Worm (Caenorhabditis elegans) whole organism, mixed stage, embryonic: ENCODE results near the gene C32B5.7.

Experiments used
- bed-3 ChIP-seq: fragments of 200-800 bp; sonication (Bioruptor generic); optimal IDR thresholded peaks from 3 replicates; lab custom pipeline; 2018; ENCODE audit warnings: mild to moderate bottlenecking, missing genetic modification characterization, moderate library complexity, missing compliant biosample characterization
- blmp-1 ChIP-seq: fragments of 150-350 bp; optimal IDR thresholded peaks from 2 replicates; lab custom pipeline; 2014; ENCODE audit warnings: missing biosample characterization, missing genetic modification characterization
- elt-1 ChIP-seq: sonication (generic microtip); optimal IDR thresholded peaks from 2 replicates; lab custom pipeline; 2017; ENCODE audit warnings: missing genetic modification characterization, mild to moderate bottlenecking, missing compliant biosample characterization, antibody characterized with exemption, moderate library complexity, borderline replicate concordance; ENCODE audit not compliant: insufficient read depth
- elt-3 ChIP-seq: fragments of 150-350 bp; optimal IDR thresholded peaks from 2 replicates; lab custom pipeline; 2014; ENCODE audit warnings: missing biosample characterization, missing genetic modification characterization
- lsy-2 ChIP-seq: fragments of 150-350 bp; optimal IDR thresholded peaks from 2 replicates; lab custom pipeline; 2014; ENCODE audit warnings: missing biosample characterization, missing genetic modification characterization
- mab-5 ChIP-seq: fragments of 150-350 bp; optimal IDR thresholded peaks from 2 replicates; lab custom pipeline; 2014; ENCODE audit warnings: missing biosample characterization, missing genetic modification characterization
- mep-1 ChIP-seq: fragments of 150-350 bp; optimal IDR thresholded peaks from 2 replicates; lab custom pipeline; 2017; ENCODE audit warnings: missing biosample characterization, missing genetic modification reagents, missing genetic modification characterization, inconsistent platforms
- nhr-12 ChIP-seq: fragments of 150-350 bp; optimal IDR thresholded peaks from 2 replicates; lab custom pipeline; 2014; ENCODE audit warnings: missing biosample characterization, missing genetic modification characterization
- nhr-237 ChIP-seq: fragments of 150-350 bp; optimal IDR thresholded peaks from 2 replicates; lab custom pipeline; 2014; ENCODE audit warnings: missing biosample characterization, missing genetic modification characterization
- nhr-28 ChIP-seq: fragments of 150-350 bp; optimal IDR thresholded peaks from 2 replicates; lab custom pipeline; 2014; ENCODE audit warnings: missing biosample characterization, missing genetic modification characterization
- pha-4 ChIP-seq: fragments of 150-350 bp; optimal IDR thresholded peaks from 2 replicates; lab custom pipeline; 2018; ENCODE audit warnings: missing biosample characterization, missing genetic modification reagents, missing genetic modification characterization
- snpc-4 ChIP-seq: fragments of 150-350 bp; optimal IDR thresholded peaks from 2 replicates; lab custom pipeline; 2014; ENCODE audit warnings: missing biosample characterization, missing genetic modification characterization
- unc-39 ChIP-seq: fragments of 150-350 bp; optimal IDR thresholded peaks from 2 replicates; lab custom pipeline; 2014; ENCODE audit warnings: missing biosample characterization, missing genetic modification characterization
- ztf-11 ChIP-seq: fragments of 150-350 bp; optimal IDR thresholded peaks from 2 replicates; lab custom pipeline; 2014; ENCODE audit warnings: missing biosample characterization, missing genetic modification characterization

DNA sequence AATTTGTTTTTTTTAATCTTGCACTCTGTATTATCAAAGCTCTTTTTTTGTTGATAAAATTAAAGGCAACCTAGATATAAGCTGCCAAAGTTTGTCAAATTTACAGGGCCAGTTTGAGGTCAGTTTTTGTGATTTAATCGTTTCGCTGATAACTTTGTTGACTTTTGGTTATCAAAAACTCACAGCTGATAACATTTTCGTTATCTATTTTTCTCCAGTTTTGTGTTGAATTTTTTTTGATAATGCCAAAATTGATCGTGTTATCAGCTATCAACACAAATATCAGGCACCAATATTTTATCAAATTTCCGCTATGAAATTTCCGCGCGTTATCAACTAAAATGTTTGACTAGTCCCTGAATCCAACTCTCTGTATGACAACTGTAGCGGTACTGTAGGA is 45.1 kb upstream of the C32B5.7 start:
- TF ChIP-seq blmp-1 (tag; lab: Kevin White, UChicago) = no peak
- TF ChIP-seq snpc-4 (tag; lab: Kevin White, UChicago) = no peak
- TF ChIP-seq nhr-28 (tag; lab: Kevin White, UChicago) = no peak
- TF ChIP-seq mep-1 (tag; lab: Kevin White, UChicago) = no peak
- TF ChIP-seq elt-1 (tag; lab: Kevin White, UChicago) = no peak
- no peak for TF ChIP-seq elt-3 (tag; lab: Kevin White, UChicago)
- no peak for TF ChIP-seq nhr-12 (tag; lab: Kevin White, UChicago)
- TF ChIP-seq lsy-2 (tag; lab: Kevin White, UChicago) = no peak
- TF ChIP-seq mab-5 (tag; lab: Kevin White, UChicago) = no peak
- TF ChIP-seq unc-39 (tag; lab: Kevin White, UChicago) = no peak
- no peak for TF ChIP-seq pha-4 (tag; lab: Kevin White, UChicago)
- TF ChIP-seq nhr-237 (tag; lab: Kevin White, UChicago) = no peak
- no peak for TF ChIP-seq bed-3 (GFP tag; lab: Kevin White, UChicago)
- TF ChIP-seq ztf-11 (tag; lab: Kevin White, UChicago) = no peak
